Fruit fly (Drosophila melanogaster): ENCODE data around the gene bsh.
A peak's percentile ranks its signal among the peaks of the same experiment; 100 is the strongest.

The bsh gene

DNA sequence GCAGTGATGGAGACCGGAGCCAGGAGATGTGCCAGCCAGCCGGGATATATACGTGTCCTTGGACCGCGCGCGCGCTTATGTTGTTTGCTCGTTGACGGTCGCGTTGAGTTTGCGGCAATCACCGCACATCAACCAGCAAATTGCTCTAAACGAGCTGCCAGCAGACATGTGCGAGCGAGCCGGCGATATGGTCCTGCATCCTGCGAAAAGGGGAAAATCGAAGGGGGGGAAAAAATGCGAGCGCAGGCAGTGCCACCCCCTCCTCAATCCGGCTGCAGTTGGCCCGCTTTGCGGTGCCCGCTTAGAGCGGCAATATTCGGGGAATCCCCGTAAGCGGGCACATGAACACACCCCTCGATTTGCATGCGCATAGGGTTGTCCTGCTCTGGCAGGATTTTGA is at the start of gene bsh:
bsh (minus strand) TSS at position 101 of the 400 bp plus-strand sequence.
- TF ChIP-seq Snoo (tag; optimal IDR thresholded peaks at IDR 0.05): no peak
- TF ChIP-seq CG12605 (GFP tag; IDR thresholded peaks at IDR 0.05): no peak
- TF ChIP-seq Pif1A (GFP tag; optimal IDR thresholded peaks at IDR 0.05): no peak

DNA sequence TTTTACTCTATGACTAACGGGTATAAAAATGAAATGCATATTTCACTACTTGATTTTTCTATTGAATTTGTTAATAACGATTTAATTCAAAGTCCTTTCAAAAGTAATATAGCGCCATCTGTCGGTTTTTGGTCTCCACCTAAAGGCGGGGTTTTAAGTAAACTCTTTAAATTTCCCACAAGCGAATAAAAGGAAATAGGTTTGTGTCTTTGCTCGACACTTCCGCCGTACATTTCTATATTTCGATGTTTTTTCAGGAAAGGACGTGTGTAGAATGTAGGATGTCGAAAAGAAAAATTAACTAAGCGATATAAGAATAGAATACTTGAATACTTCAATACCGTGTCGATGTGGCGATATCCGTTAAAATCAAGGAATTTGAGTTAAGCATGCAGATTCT is 48.3 kb upstream of the bsh start:
- TF ChIP-seq Snoo (tag; optimal IDR thresholded peaks at IDR 0.05) (no peak), CG17806 (tag; optimal IDR thresholded peaks at IDR 0.05) (no peak), CG8159 (tag; optimal IDR thresholded peaks at IDR 0.05) (no peak), CG9948 (tag; optimal IDR thresholded peaks at IDR 0.05) (no peak), rn (GFP tag; IDR thresholded peaks at IDR 0.05) (no peak), EcR (GFP tag; optimal IDR thresholded peaks at IDR 0.05) (no peak), D1 (tag; optimal IDR thresholded peaks at IDR 0.05) (peak; percentile 65)

DNA sequence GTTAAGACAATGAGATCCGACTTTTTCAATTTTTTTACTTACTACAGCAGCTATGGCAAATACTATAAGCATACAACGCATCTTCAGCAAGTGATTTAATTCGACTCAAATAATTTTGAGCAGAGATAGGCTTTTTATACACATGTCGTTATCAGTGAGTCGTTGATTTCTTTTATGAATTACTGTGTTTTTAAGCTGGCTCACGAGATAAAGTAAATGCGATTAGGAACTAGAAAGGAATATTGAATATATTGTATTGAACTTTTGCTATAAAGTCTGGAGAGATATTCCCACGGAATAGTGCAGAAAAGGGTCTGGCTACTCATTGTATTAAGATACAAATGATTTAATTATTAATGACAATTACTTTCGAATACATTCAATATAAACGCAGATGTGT is 45.6 kb upstream of the bsh start, which contains the start of gene CG13962:
CG13962 (minus strand) TSS at position 101 of the 400 bp plus-strand sequence.
- no peak for TF ChIP-seq Ets98B (GFP tag; IDR thresholded peaks at IDR 0.05)
- no peak for TF ChIP-seq CG13204 (GFP tag; optimal IDR thresholded peaks at IDR 0.05)
- TF ChIP-seq CG12605 (GFP tag; IDR thresholded peaks at IDR 0.05): no peak
- TF ChIP-seq CG8159 (tag; optimal IDR thresholded peaks at IDR 0.05): no peak
- no peak for TF ChIP-seq CG9948 (tag; optimal IDR thresholded peaks at IDR 0.05)
- TF ChIP-seq CG32121 (GFP tag; IDR thresholded peaks at IDR 0.05): no peak
- no peak for TF ChIP-seq gl (tag; optimal IDR thresholded peaks at IDR 0.05)
- no peak for TF ChIP-seq CG4496 (GFP tag; IDR thresholded peaks at IDR 0.05)
- TF ChIP-seq Pif1B (GFP tag; optimal IDR thresholded peaks at IDR 0.05): no peak
- TF ChIP-seq EcR (GFP tag; optimal IDR thresholded peaks at IDR 0.05): no peak
- TF ChIP-seq CG10348 (GFP tag; IDR thresholded peaks at IDR 0.05): no peak
- no peak for TF ChIP-seq CG15710 (tag; optimal IDR thresholded peaks at IDR 0.05)
- no peak for TF ChIP-seq Snoo (tag; optimal IDR thresholded peaks at IDR 0.05)
- TF ChIP-seq CG14655 (GFP tag; optimal IDR thresholded peaks at IDR 0.05): no peak

DNA sequence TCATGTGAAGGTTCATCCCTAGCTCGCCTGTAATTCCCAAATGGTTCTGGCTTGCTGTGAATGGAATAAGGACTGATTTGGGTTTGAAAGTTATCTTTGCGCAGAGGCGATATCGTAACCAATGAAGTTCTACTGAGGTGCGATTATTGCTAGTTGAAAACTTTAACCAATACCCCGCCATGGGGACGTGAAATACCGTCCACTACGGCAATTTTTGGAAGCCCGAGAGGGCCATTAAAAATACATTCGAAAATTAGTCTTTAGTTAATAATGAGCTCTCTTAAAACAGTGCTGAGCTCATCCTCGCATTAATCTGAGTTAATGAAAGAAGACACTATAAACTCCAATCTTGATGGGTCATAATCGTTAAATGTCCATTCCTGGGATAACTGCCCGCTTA is 41.8 kb upstream of the bsh start:
- TF ChIP-seq CG8301 (tag; optimal IDR thresholded peaks at IDR 0.05) (no peak), Snoo (tag; optimal IDR thresholded peaks at IDR 0.05) (no peak), CG10348 (GFP tag; IDR thresholded peaks at IDR 0.05) (no peak), CG32121 (GFP tag; IDR thresholded peaks at IDR 0.05) (no peak), Pif1A (GFP tag; optimal IDR thresholded peaks at IDR 0.05) (no peak), CG8159 (tag; optimal IDR thresholded peaks at IDR 0.05) (no peak), rn (GFP tag; IDR thresholded peaks at IDR 0.05) (no peak), CG13204 (GFP tag; optimal IDR thresholded peaks at IDR 0.05) (no peak), Pif1B (GFP tag; optimal IDR thresholded peaks at IDR 0.05) (no peak), fd96Ca (GFP tag; IDR thresholded peaks at IDR 0.05) (no peak), gl (tag; optimal IDR thresholded peaks at IDR 0.05) (no peak), Ets98B (GFP tag; IDR thresholded peaks at IDR 0.05) (no peak), CG4496 (GFP tag; IDR thresholded peaks at IDR 0.05) (no peak), CG17806 (tag; optimal IDR thresholded peaks at IDR 0.05) (no peak), CG9948 (tag; optimal IDR thresholded peaks at IDR 0.05) (no peak), CG34367 (tag; optimal IDR thresholded peaks at IDR 0.05) (no peak), CG15710 (tag; optimal IDR thresholded peaks at IDR 0.05) (no peak), CG14655 (GFP tag; optimal IDR thresholded peaks at IDR 0.05) (no peak), D1 (tag; optimal IDR thresholded peaks at IDR 0.05) (no peak)

DNA sequence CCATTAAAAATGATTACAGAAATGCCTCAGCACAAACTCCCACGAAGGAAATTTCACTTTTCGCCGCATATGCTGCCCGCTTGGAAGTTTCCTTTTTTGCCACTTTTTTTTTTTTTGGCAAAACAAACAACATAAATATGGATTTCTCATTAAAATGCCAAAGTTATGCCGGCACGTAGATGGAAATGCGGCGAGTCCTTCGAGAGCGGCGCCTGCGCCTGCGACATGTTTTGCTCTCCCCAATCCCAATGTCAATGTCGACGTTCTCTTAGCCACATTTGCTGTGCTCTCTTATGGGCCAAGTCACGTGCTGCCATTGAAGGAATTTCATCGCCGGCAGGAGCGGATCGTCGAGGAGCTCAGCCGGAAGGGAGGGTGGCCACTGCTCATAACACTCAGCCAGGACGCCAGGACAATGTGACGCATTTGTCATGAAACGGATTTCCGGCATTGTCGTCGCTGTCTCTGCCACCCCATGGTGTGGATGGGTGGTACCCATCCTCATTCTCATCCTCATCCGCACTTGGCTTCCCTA is 40.7 kb upstream of the bsh start:
- TF ChIP-seq Ets98B (GFP tag; IDR thresholded peaks at IDR 0.05) (no peak), gl (tag; optimal IDR thresholded peaks at IDR 0.05) (no peak), EcR (GFP tag; optimal IDR thresholded peaks at IDR 0.05) (no peak), CG10348 (GFP tag; IDR thresholded peaks at IDR 0.05) (no peak), Pif1A (GFP tag; optimal IDR thresholded peaks at IDR 0.05) (no peak), CG13204 (GFP tag; optimal IDR thresholded peaks at IDR 0.05) (no peak), rn (GFP tag; IDR thresholded peaks at IDR 0.05) (no peak), Pif1B (GFP tag; optimal IDR thresholded peaks at IDR 0.05) (no peak), fd96Ca (GFP tag; IDR thresholded peaks at IDR 0.05) (no peak), CG34367 (tag; optimal IDR thresholded peaks at IDR 0.05) (no peak), CG12605 (GFP tag; IDR thresholded peaks at IDR 0.05) (no peak), CG9948 (tag; optimal IDR thresholded peaks at IDR 0.05) (no peak), CG15710 (tag; optimal IDR thresholded peaks at IDR 0.05) (no peak), CG17806 (tag; optimal IDR thresholded peaks at IDR 0.05) (no peak), CG32121 (GFP tag; IDR thresholded peaks at IDR 0.05) (no peak), CG4496 (GFP tag; IDR thresholded peaks at IDR 0.05) (no peak), CG8301 (tag; optimal IDR thresholded peaks at IDR 0.05) (no peak)

DNA sequence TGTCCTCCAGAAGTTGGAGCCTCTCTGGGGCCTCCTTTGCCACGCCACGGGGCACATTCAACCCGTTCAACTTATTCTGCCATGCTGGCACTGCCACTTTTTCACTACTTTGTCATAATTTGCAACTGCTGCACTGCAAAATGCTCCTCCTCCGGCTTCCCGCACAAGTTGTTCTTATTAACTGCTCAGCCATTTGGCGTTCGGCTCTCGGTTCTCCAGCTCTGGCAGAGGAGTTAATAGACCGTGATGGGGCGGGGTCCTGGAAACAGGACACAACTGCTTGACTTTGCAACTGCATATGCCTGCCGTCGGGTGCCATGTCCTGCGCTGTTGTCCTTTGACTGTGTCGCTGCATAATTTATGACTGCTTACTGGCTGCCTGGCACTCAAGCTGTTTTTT is 36.1 kb upstream of the bsh start:
- TF ChIP-seq CG15710 (tag; optimal IDR thresholded peaks at IDR 0.05) (no peak), CG8159 (tag; optimal IDR thresholded peaks at IDR 0.05) (no peak), CG12605 (GFP tag; IDR thresholded peaks at IDR 0.05) (no peak), Ets98B (GFP tag; IDR thresholded peaks at IDR 0.05) (no peak), Snoo (tag; optimal IDR thresholded peaks at IDR 0.05) (no peak), CG10348 (GFP tag; IDR thresholded peaks at IDR 0.05) (no peak), CG14655 (GFP tag; optimal IDR thresholded peaks at IDR 0.05) (no peak), CG9948 (tag; optimal IDR thresholded peaks at IDR 0.05) (no peak), D1 (tag; optimal IDR thresholded peaks at IDR 0.05) (no peak)

Measured in whole organism, pupa.